Worm (Caenorhabditis elegans): ENCODE data around the gene ZC21.8.

The ZC21.8 gene

DNA sequence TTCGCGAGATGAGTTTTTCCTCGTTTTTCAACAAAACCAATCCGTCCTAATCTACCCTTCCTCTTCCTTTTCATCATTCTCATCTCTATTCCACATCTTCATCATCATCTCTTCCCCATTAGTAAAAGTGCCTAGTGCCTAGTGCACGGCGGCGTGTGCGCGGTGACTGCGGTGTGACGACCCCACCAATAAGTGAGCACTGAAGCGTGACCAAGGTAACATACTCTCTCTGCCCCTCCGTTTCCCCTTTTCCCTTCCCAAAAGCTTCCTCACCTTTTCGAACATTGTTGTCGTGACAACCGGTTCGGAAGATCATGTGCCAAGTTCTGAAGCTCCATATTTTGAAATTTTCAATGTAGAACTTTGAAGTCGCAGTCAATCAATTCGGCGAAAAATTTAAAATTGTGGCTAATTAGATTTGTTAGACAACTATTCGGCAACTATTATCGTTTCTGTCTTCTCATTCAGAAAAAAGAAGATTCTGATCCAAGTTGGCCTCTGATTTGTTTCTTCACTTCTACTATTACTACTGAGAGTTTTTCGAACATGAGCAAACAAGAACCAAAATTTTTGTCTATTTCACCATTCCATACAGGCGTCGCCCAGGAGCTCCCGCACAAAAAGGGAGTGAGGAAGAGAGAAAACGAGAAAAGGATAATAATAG is 7.4 kb downstream of the ZC21.8 start:
- TF ChIP-seq T26A5.8 (tag; optimal IDR thresholded peaks at IDR 0.05): no peak
- no peak for TF ChIP-seq attf-5 (GFP tag; optimal IDR thresholded peaks at IDR 0.05)
- no peak for TF ChIP-seq ceh-79 (tag; optimal IDR thresholded peaks at IDR 0.05)

DNA sequence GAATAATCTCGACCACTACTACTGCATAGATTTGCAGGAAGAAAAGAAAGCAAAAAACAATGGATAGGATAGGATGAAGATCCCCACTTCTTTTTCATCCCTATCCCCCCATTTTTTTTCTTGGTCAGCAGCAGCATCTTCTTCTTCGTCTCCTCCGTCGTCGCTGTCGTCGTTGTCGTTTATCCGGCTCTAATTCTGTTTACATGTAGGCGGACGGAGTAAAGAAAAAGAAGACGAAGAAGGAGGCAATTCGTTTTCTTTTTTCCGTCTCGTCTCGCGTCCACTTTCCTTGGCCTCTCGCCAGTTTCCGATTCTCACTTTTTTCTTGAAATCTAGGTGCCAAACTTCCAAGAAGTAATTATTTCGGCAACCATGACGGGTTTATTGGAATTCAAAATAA is 8.1 kb downstream of the ZC21.8 start:
- TF ChIP-seq unc-62 (GFP tag; optimal IDR thresholded peaks at IDR 0.05) (no peak), hsf-1 (GFP tag; IDR thresholded peaks at IDR 0.05) (no peak), bed-1 (GFP tag; IDR thresholded peaks at IDR 0.05) (no peak), cebp-1 (GFP tag; IDR thresholded peaks at IDR 0.05) (no peak), cebp-1 (tag; optimal IDR thresholded peaks at IDR 0.05) (no peak), lin-54 (GFP tag; optimal IDR thresholded peaks at IDR 0.05) (no peak), aptf-3 (GFP tag; IDR thresholded peaks at IDR 0.05) (no peak), egl-18 (GFP tag; IDR thresholded peaks at IDR 0.05) (no peak), sptf-2 (GFP tag; optimal IDR thresholded peaks at IDR 0.05) (no peak), repo-1 (tag; optimal IDR thresholded peaks at IDR 0.05) (no peak), ets-4 (GFP tag; optimal IDR thresholded peaks at IDR 0.05) (no peak), rec-8 (tag; optimal IDR thresholded peaks at IDR 0.05) (no peak), Y95B8A.8 (GFP tag; IDR thresholded peaks at IDR 0.05) (no peak), nfya-1 (tag; optimal IDR thresholded peaks at IDR 0.05; ENCODE audit: borderline replicate concordance, insufficient read depth) (no peak), ekl-4 (GFP tag; IDR thresholded peaks at IDR 0.05) (no peak)

DNA sequence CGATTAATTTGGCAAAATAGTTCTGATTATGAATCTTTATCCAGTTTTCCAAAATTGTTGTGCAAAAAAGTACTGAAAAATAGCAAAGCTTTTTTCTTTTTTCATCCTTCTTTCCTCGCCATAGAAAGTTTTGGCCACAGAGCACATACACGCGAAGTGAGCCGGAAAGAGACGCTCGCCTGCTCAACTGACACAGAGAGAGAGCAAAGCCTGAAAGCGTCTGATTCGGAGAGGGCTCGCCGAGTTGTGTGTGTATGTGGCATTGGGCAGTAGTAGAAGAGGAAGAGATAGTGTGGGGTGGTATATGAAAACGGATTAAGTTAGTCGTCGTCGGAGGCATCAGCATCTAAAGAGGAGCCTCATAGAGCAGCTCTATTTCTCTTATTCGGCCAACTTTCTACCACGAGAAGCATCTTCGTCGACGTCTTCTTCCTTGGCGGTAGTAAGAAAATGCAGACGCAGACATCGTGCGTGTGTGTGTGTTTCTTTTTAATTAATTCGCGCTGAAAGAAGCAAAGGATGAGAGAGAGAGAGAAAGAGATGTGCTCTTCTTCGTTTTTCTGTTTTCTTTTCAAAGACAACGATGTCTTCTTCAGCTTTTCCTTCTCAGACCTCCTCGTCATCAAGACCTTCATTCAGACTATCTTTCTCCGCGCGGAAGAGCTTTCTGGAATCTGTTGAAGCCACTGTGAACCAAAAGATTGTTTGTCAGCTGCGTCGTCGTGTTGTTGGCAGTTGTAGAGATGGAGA is 10.0 kb downstream of the ZC21.8 start:
- 0 out of 2 replicates have a peak, but pooled peaks have one; percentile 8 for TF ChIP-seq dox-1 (GFP tag; IDR thresholded peaks at IDR 0.05)
- TF ChIP-seq hmg-1.2 (GFP tag; IDR thresholded peaks at IDR 0.05): 0 out of 2 replicates have a peak, but pooled peaks have one; percentile 4
- TF ChIP-seq hmg-20 (GFP tag; IDR thresholded peaks at IDR 0.05): no peak
- TF ChIP-seq B0261.1 (tag; optimal IDR thresholded peaks at IDR 0.05): no peak
- no peak for TF ChIP-seq lsl-1 (GFP tag; optimal IDR thresholded peaks at IDR 0.05)
- TF ChIP-seq chd-7 (tag; optimal IDR thresholded peaks at IDR 0.05): peak; percentile 14
- no peak for TF ChIP-seq gei-17 (GFP tag; optimal IDR thresholded peaks at IDR 0.05)
- 0 out of 2 replicates have a peak, but pooled peaks have one; percentile 23 for TF ChIP-seq madf-6 (GFP tag; IDR thresholded peaks at IDR 0.05)
- no peak for TF ChIP-seq ceh-91 (GFP tag; IDR thresholded peaks at IDR 0.05)
- TF ChIP-seq egrh-3 (GFP tag; IDR thresholded peaks at IDR 0.05): no peak
- no peak for TF ChIP-seq sptf-2 (GFP tag; optimal IDR thresholded peaks at IDR 0.05)
- TF ChIP-seq zfh-2 (GFP tag; conservative IDR thresholded peaks at IDR 0.05): 0 out of 2 replicates have a peak, but pooled peaks have one; percentile 19
- no peak for TF ChIP-seq let-526 (GFP tag; IDR thresholded peaks at IDR 0.05)
- TF ChIP-seq nhr-80 (tag; optimal IDR thresholded peaks at IDR 0.05): no peak
- TF ChIP-seq snpc-3.4 (tag; optimal IDR thresholded peaks at IDR 0.05): no peak
- TF ChIP-seq aptf-2 (GFP tag; conservative IDR thresholded peaks at IDR 0.05): no peak
- TF ChIP-seq pha-4 (tag; optimal IDR thresholded peaks at IDR 0.05): no peak
